Fruit fly (Drosophila melanogaster) whole organism, adult: ENCODE data around the gene DIP-iota.
A peak's percentile ranks its signal among the peaks of the same experiment; 100 is the strongest.

ENCODE experiments used
- CG14711 ChIP-seq: fragments of 200-800 bp; sonication (Bioruptor generic); optimal IDR thresholded peaks from 2 replicates; lab custom pipeline; 2018; ENCODE audit warnings: missing biosample characterization, mild to moderate bottlenecking, missing genetic modification characterization, moderate library complexity
- Clk ChIP-seq: fragments of 200-800 bp; sonication (Bioruptor generic); optimal IDR thresholded peaks from 2 replicates; lab custom pipeline; 2017; ENCODE audit warnings: missing biosample characterization, missing genetic modification characterization
- Hr96 ChIP-seq: fragments of 200-800 bp; sonication (Bioruptor generic); optimal IDR thresholded peaks from 2 replicates; lab custom pipeline; 2016; ENCODE audit warnings: missing biosample characterization, missing genetic modification characterization
- Mnt ChIP-seq: fragments of 200-800 bp; sonication (Bioruptor generic); optimal IDR thresholded peaks from 2 replicates; lab custom pipeline; 2016; ENCODE audit warnings: missing biosample characterization, mild to moderate bottlenecking, missing genetic modification characterization
- tj ChIP-seq: fragments of 200-800 bp; sonication (Bioruptor generic); optimal IDR thresholded peaks from 3 replicates; lab custom pipeline; 2017; ENCODE audit warnings: missing biosample characterization, mild to moderate bottlenecking, missing genetic modification characterization, moderate library complexity

DNA sequence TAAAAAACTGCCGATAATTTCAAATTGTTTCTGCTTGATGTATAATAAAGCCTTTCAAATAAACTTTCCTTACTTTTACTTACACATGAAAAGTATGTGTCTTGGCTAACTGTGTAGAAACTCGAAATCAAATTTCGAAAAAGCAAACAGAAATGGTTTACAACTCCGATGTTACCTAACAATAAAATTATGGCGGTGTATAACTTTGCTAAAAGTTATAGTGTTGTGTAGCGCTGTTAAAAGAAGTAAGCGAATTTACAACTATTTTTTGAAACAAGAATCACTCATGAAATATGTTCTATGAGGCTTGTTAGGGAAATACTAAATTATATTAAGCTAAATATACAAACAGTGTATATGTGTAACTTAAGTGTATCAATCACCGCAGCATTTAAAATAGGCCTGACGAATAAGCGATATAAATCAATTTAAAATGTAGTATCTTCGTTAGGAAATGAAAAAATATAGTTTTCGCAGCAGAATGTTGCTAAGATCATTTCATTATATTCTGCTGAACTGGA, 1.2 kb upstream of the DIP-iota start, which contains the start of gene CG34345:
- no peak for TF ChIP-seq tj (GFP tag; lab: Kevin White, UChicago)
- TF ChIP-seq Mnt: no peak
- no peak for TF ChIP-seq Hr96
- no peak for TF ChIP-seq Clk (GFP tag; lab: Kevin White, UChicago)
- peak; percentile 3 for TF ChIP-seq CG14711 (tag; lab: Kevin White, UChicago)
